Fruit fly (Drosophila melanogaster) whole organism, wandering third instar larva: ENCODE results near the gene loaf.
A peak's percentile ranks its signal among the peaks of the same experiment; 100 is the strongest.

Source experiments
- Abd-B ChIP-seq: fragments of >200 bp; optimal IDR thresholded peaks from 2 replicates; lab custom pipeline; 2017; ENCODE audit warnings: missing biosample characterization, missing genetic modification characterization
- CG32264 ChIP-seq: fragments of 200-800 bp; sonication (Bioruptor generic); optimal IDR thresholded peaks from 2 replicates; lab custom pipeline; 2016; ENCODE audit warnings: missing biosample characterization, missing genetic modification characterization
- CG9705 ChIP-seq: fragments of 200-800 bp; sonication (Bioruptor generic); optimal IDR thresholded peaks from 2 replicates; lab custom pipeline; 2018; ENCODE audit warnings: missing biosample characterization, mild to moderate bottlenecking, missing genetic modification characterization
- Dfd ChIP-seq: fragments of >200 bp; optimal IDR thresholded peaks from 2 replicates; lab custom pipeline; 2017; ENCODE audit warnings: missing biosample characterization, missing genetic modification characterization
- GATAd ChIP-seq: sonication (Bioruptor generic); optimal IDR thresholded peaks from 2 replicates; lab custom pipeline; 2016; ENCODE audit warnings: missing biosample characterization, missing genetic modification characterization
- HLH106 ChIP-seq: fragments of 200-800 bp; optimal IDR thresholded peaks from 3 replicates; lab custom pipeline; 2019; ENCODE audit warnings: missing biosample characterization, mild to moderate bottlenecking, missing genetic modification characterization, moderate library complexity
- Hnf4 ChIP-seq: fragments of 200-800 bp; sonication (Bioruptor generic); optimal IDR thresholded peaks from 2 replicates; lab custom pipeline; 2016; ENCODE audit warnings: missing biosample characterization, mild to moderate bottlenecking, missing genetic modification characterization
- Hr83 ChIP-seq: fragments of 200-300 bp; sonication (Bioruptor generic); optimal IDR thresholded peaks from 2 replicates; lab custom pipeline; 2016; ENCODE audit warnings: missing biosample characterization, mild to moderate bottlenecking, missing genetic modification characterization, moderate library complexity; ENCODE audit not compliant: poor library complexity, severe bottlenecking
- Jra ChIP-seq: sonication (Bioruptor generic); optimal IDR thresholded peaks from 2 replicates; lab custom pipeline; 2016; ENCODE audit warnings: missing biosample characterization, missing genetic modification characterization
- Myc ChIP-seq: fragments of >200 bp; optimal IDR thresholded peaks from 2 replicates; lab custom pipeline; 2017
- N ChIP-seq: fragments of >200 bp; optimal IDR thresholded peaks from 2 replicates; lab custom pipeline; 2018; ENCODE audit warnings: missing biosample characterization, missing external identifiers, missing genetic modification characterization
- OdsH ChIP-seq: fragments of 200-800 bp; sonication (Bioruptor generic); optimal IDR thresholded peaks from 2 replicates; lab custom pipeline; 2016; ENCODE audit warnings: missing biosample characterization, mild to moderate bottlenecking, missing genetic modification characterization
- Rel ChIP-seq, 2 experiments: fragments of 200-800 bp; sonication (Bioruptor generic) in 1 of 2; optimal IDR thresholded peaks; 2 replicates in 1 of 2; 3 replicates in 1 of 2; lab custom pipeline; 2016 to 2019; ENCODE audit warnings: mild to moderate bottlenecking in 2 of 2, missing biosample characterization in 2 of 2, missing genetic modification characterization in 2 of 2, moderate library complexity in 1 of 2
- Sp1 ChIP-seq: fragments of 200-800 bp; sonication (Bioruptor generic); optimal IDR thresholded peaks from 3 replicates; lab custom pipeline; 2019; ENCODE audit warnings: missing biosample characterization, mild to moderate bottlenecking, missing genetic modification characterization, moderate library complexity
- Vsx2 ChIP-seq: fragments of 200-300, 225-300 bp; sonication (Bioruptor generic); optimal IDR thresholded peaks from 2 replicates; lab custom pipeline; 2018; ENCODE audit warnings: missing biosample characterization, missing genetic modification characterization; ENCODE audit not compliant: partially characterized antibody
- br ChIP-seq: fragments of 200-800 bp; sonication (Bioruptor generic); optimal IDR thresholded peaks from 2 replicates; lab custom pipeline; 2016; ENCODE audit warnings: missing biosample characterization, missing genetic modification characterization
- brk ChIP-seq: fragments of 200-800 bp; sonication (Bioruptor generic); optimal IDR thresholded peaks from 2 replicates; lab custom pipeline; 2016; ENCODE audit warnings: missing biosample characterization, mild to moderate bottlenecking, missing genetic modification characterization
- dmrt93B ChIP-seq: fragments of 200-800 bp; sonication (Bioruptor generic); optimal IDR thresholded peaks from 2 replicates; lab custom pipeline; 2018; ENCODE audit warnings: missing biosample characterization, mild to moderate bottlenecking, missing genetic modification characterization
- foxo ChIP-seq, 2 experiments: fragments of 200-800 bp; sonication (Bioruptor generic); optimal IDR thresholded peaks; 2 replicates in 1 of 2; 3 replicates in 1 of 2; lab custom pipeline; 2016 to 2017; ENCODE audit warnings: missing biosample characterization in 2 of 2, missing genetic modification characterization in 2 of 2
- lola ChIP-seq: fragments of >200 bp; optimal IDR thresholded peaks from 2 replicates; lab custom pipeline; 2017; ENCODE audit warnings: missing biosample characterization, missing genetic modification characterization
- psq ChIP-seq: fragments of 200-800 bp; sonication (Bioruptor generic); optimal IDR thresholded peaks from 3 replicates; lab custom pipeline; 2017; ENCODE audit warnings: missing biosample characterization, mild to moderate bottlenecking, missing genetic modification characterization, moderate library complexity
- rgr ChIP-seq: fragments of 200-800 bp; sonication (Bioruptor generic); optimal IDR thresholded peaks from 3 replicates; lab custom pipeline; 2016; ENCODE audit warnings: missing biosample characterization, mild to moderate bottlenecking, missing genetic modification characterization
- sv ChIP-seq: fragments of 200-800 bp; sonication (Bioruptor generic); optimal IDR thresholded peaks from 3 replicates; lab custom pipeline; 2016; ENCODE audit warnings: missing biosample characterization, missing genetic modification characterization
- tai ChIP-seq: sonication (Bioruptor generic); optimal IDR thresholded peaks from 2 replicates; lab custom pipeline; 2016; ENCODE audit warnings: missing biosample characterization, missing genetic modification characterization
- woc ChIP-seq: sonication (Bioruptor generic); optimal IDR thresholded peaks from 2 replicates; lab custom pipeline; 2016; ENCODE audit warnings: missing biosample characterization, mild to moderate bottlenecking, missing genetic modification characterization

The loaf gene

DNA sequence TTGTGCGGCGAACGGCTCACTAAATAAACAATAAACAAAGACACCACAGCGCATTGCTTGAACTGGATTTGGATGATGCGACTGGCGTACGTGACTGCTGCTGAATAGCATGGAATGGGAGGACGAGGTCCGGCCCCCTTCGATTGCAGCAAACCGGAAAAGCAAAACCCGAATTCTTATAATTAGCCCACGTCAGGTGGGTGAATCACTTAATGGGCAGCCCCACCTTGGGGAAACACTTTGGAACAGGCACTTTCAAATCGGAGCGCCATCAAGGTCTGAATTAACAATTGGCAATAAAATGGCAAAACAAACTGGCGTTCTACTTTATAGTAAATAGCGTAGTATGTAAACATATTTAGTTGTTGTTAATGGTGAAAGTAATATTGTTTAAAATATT, 70.2 kb downstream of the loaf start:
- TF ChIP-seq Vsx2 (GFP tag; lab: Kevin White, UChicago), result peak; percentile 77
- TF ChIP-seq Myc (lab: Kevin White, UChicago), result no peak
- TF ChIP-seq Rel (GFP tag; optimal IDR thresholded peaks at IDR 0.05; lab: Kevin White, UChicago), result no peak
- peak; percentile 88 for TF ChIP-seq Rel (tag; optimal IDR thresholded peaks at IDR 0.05; lab: Kevin White, UChicago)
- no peak for TF ChIP-seq OdsH (GFP tag; lab: Kevin White, UChicago)
- no peak for TF ChIP-seq CG9705 (GFP tag; lab: Kevin White, UChicago)
- TF ChIP-seq Dfd (GFP tag; lab: Kevin White, UChicago), result no peak
- TF ChIP-seq, all 38 proteins: peak for 2

DNA sequence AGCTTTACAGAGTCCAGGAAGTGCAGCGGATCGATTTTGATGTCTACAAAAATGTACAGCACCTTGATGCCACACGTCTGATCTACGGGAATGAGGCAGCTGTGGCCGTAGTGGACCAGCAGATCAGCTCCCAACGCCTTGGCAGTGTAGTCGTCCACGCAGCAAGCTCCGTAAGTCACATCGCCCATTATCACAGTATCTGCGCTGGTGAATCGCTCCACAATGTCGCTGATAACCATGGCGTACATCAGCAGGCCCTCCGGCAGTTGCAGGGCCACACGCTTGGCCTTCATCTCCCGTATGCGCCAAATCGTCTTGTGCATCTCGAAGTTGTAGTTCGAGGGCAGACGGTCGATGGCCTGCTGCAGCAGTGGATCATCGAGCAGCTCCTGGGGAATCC, 70.9 kb downstream of the loaf start:
- TF ChIP-seq lola, result no peak
- TF ChIP-seq Abd-B (GFP tag; lab: Kevin White, UChicago), result no peak
- no peak for TF ChIP-seq rgr (GFP tag; lab: Kevin White, UChicago)
- TF ChIP-seq CG9705 (GFP tag; lab: Kevin White, UChicago), result no peak
- no peak for TF ChIP-seq brk
- TF ChIP-seq OdsH (GFP tag; lab: Kevin White, UChicago), result no peak
- no peak for TF ChIP-seq tai

DNA sequence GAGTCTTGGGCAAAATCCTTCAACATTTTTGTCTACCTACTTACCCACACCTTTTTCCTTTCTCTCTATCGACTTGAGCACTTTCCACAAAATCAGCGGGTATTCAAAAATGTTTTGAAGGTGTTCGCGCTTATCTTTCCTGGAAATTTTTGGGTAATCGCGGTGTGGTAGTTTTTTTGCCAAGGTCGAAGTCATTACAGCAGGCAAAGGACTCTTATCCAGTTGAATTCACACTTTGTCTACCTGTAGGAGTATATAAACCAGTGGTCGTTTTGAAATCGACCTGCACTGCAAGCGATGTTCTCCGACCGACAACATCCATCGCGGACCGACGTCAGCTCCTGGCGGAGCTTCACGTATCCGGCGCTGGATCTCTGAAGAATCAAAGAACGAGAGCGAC, 73.1 kb downstream of the loaf start:
- TF ChIP-seq psq (GFP tag; lab: Kevin White, UChicago) (no peak), HLH106 (tag; lab: Kevin White, UChicago) (no peak), Dfd (GFP tag; lab: Kevin White, UChicago) (no peak), foxo (GFP tag; optimal IDR thresholded peaks at IDR 0.05; lab: Kevin White, UChicago) (no peak), lola (no peak), Sp1 (GFP tag; lab: Kevin White, UChicago) (no peak), tai (no peak), dmrt93B (GFP tag; lab: Kevin White, UChicago) (no peak), sv (GFP tag; lab: Kevin White, UChicago) (no peak), Hnf4 (GFP tag; lab: Kevin White, UChicago) (no peak)

DNA sequence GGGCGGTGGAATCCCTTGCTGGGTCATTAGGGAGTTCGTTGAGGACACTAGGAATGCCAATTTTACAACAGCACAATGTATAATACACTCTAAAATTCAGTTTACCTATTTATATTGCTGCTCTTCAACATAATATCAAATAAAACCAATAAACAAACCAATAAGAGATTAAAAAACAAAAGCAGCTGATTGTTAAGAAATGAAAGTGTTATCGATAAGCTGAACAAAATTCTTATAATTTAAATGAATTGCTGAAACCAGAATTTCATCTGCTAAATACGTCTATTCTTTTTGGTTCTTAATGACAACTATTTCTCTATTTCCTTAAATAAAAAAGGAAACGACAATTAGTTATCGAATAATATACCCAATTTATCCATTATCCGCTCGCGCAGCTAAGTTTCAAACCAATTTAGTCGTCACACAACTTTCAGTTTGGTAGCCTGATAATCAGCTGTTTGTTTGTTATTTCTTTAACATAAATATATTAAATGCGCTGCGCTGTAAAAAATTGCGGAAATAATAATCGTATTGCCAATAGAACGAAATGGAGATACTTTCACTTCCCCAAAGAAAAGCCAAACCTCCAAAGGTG, 74.7 kb downstream of the loaf start, which contains the start of the genes Pldn and CG14135:
Pldn (minus strand) TSS at position 197 of the 595 bp plus-strand sequence.
CG14135 (plus strand) TSS at position 369 of the 595 bp plus-strand sequence.
- TF ChIP-seq Myc (lab: Kevin White, UChicago), result peak; percentile 43
- TF ChIP-seq brk, result peak; percentile 10
- TF ChIP-seq Hnf4 (GFP tag; lab: Kevin White, UChicago), result peak; percentile 3
- no peak for TF ChIP-seq br (GFP tag; lab: Kevin White, UChicago)
- TF ChIP-seq tai, result peak; percentile 58

DNA sequence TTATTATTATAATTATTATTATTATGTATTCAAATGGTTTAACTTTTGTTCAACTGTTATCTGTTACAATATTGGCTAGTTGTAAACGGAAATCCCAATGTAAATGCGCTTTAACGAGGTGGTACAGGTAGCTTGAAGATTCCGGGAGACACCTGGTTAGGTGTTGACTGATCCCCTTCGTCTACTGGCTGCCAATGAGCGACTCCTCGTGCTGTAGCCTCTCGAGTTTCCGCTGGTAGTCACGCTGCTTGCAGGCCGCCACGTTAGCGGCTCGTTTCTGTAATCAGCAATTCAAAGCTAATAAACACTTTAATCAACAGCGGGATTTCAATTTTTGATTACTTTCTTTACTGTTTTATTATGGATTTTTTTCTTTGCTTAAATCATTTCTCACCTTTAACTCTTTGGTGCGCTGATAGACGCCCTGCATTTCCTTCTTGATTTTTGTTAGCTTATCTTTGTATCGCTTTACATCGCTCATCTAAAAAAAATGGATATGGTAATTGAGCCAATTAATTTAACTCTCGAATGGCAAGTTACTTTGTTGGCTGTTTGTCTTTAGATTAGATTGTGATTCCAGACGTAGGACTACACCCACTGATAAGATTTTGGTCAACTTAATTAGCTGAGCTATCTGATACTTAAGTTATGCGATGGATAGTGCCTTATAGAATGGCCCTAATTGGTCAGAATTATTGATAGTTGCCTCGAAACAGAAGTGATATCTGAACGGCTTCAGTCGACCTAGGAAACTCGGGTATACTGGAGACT, 76.0 kb downstream of the loaf start:
- no peak for TF ChIP-seq N
- no peak for TF ChIP-seq psq (GFP tag; lab: Kevin White, UChicago)
- TF ChIP-seq woc (GFP tag; lab: Kevin White, UChicago), result no peak
- peak; percentile 81 for TF ChIP-seq Vsx2 (GFP tag; lab: Kevin White, UChicago)
- no peak for TF ChIP-seq GATAd (GFP tag; lab: Kevin White, UChicago)
- peak; percentile 31 for TF ChIP-seq Sp1 (GFP tag; lab: Kevin White, UChicago)
- no peak for TF ChIP-seq Rel (GFP tag; optimal IDR thresholded peaks at IDR 0.05; lab: Kevin White, UChicago)
- peak; percentile 6 for TF ChIP-seq Rel (tag; optimal IDR thresholded peaks at IDR 0.05; lab: Kevin White, UChicago)
- TF ChIP-seq Jra (GFP tag; lab: Kevin White, UChicago), result no peak

DNA sequence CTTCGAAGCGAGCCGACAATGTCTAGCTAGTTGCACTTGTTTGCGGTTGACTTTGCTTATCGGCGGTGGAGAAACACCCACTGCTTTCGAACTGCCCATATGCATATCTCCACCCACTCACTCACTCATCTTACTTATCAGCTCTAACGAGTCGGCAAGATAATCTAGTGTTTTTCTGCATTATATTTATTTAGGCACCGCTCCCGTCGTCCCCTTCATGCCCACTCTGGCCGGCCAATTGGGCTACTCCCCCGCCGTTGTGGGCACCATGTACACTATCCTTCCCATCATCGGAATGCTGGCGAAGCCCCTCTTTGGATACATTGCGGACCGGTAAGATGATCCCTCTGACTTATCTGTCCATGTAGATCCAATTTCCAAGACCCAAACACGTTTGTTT, 80.1 kb downstream of the loaf start:
- no peak for TF ChIP-seq Hr83 (GFP tag; lab: Kevin White, UChicago)
- no peak for TF ChIP-seq CG32264 (GFP tag; lab: Kevin White, UChicago)
- TF ChIP-seq Vsx2 (GFP tag; lab: Kevin White, UChicago), result no peak
- TF ChIP-seq Rel (GFP tag; optimal IDR thresholded peaks at IDR 0.05; lab: Kevin White, UChicago), result no peak
- no peak for TF ChIP-seq Rel (tag; optimal IDR thresholded peaks at IDR 0.05; lab: Kevin White, UChicago)
- TF ChIP-seq tai, result no peak
- TF ChIP-seq, all 38 proteins: peak for 0
